Worm (Caenorhabditis elegans) whole organism, L4 larva: Measurements from ENCODE around the gene F02D10.6.

Source experiments
- F10B5.3 ChIP-seq: sonication (generic microtip); optimal IDR thresholded peaks from 2 replicates; lab custom pipeline; 2016; ENCODE audit warnings: mild to moderate bottlenecking, missing genetic modification characterization, missing compliant biosample characterization
- T26A8.4 ChIP-seq: fragments of 200-800 bp; sonication (Bioruptor generic); IDR thresholded peaks from 2 replicates; pipeline ENCODE4 v1.3.6; 2022; ENCODE audit warnings: missing genetic modification characterization, missing compliant biosample characterization
- aha-1 ChIP-seq: fragments of 150-350 bp; peaks from one replicate; lab custom pipeline; 2014; ENCODE audit warnings: missing biosample characterization, missing genetic modification characterization
- ama-1 ChIP-seq: fragments of 150-350 bp; optimal IDR thresholded peaks from 2 replicates; lab custom pipeline; 2014; ENCODE audit warnings: inconsistent platforms, mixed read lengths
- dmd-6 ChIP-seq: fragments of 200-800 bp; sonication (Bioruptor generic); IDR thresholded peaks from 2 replicates; pipeline ENCODE4 v1.3.6; 2022; ENCODE audit warnings: missing genetic modification reagents, missing genetic modification characterization, missing compliant biosample characterization
- hlh-11 ChIP-seq: fragments of 200-800 bp; sonication (Bioruptor generic); optimal IDR thresholded peaks from 2 replicates; lab custom pipeline; 2018; ENCODE audit warnings: mild to moderate bottlenecking, missing genetic modification characterization, missing compliant biosample characterization
- hmg-1.1 ChIP-seq: fragments of 200-800 bp; sonication (Bioruptor generic); IDR thresholded peaks from 2 replicates; pipeline ENCODE4 v1.3.6; 2022; ENCODE audit warnings: missing genetic modification reagents, missing genetic modification characterization, missing compliant biosample characterization
- lin-13 ChIP-seq: fragments of 150-350 bp; optimal IDR thresholded peaks from 2 replicates; lab custom pipeline; 2014; ENCODE audit warnings: missing biosample characterization, missing genetic modification reagents, missing genetic modification characterization
- nhr-28 ChIP-seq: fragments of 150-350 bp; optimal IDR thresholded peaks from 2 replicates; lab custom pipeline; 2014; ENCODE audit warnings: missing biosample characterization, missing genetic modification characterization
- nhr-77 ChIP-seq: fragments of 150-350 bp; optimal IDR thresholded peaks from 2 replicates; lab custom pipeline; 2014; ENCODE audit warnings: missing biosample characterization, missing genetic modification characterization
- spr-3 ChIP-seq: fragments of 200-800 bp; sonication (Bioruptor generic); optimal IDR thresholded peaks from 2 replicates; lab custom pipeline; 2018; ENCODE audit warnings: mild to moderate bottlenecking, missing genetic modification characterization, missing compliant biosample characterization
- zag-1 ChIP-seq: fragments of 150-350 bp; optimal IDR thresholded peaks from 2 replicates; lab custom pipeline; 2014; ENCODE audit warnings: missing biosample characterization, missing genetic modification characterization

The F02D10.6 gene

DNA sequence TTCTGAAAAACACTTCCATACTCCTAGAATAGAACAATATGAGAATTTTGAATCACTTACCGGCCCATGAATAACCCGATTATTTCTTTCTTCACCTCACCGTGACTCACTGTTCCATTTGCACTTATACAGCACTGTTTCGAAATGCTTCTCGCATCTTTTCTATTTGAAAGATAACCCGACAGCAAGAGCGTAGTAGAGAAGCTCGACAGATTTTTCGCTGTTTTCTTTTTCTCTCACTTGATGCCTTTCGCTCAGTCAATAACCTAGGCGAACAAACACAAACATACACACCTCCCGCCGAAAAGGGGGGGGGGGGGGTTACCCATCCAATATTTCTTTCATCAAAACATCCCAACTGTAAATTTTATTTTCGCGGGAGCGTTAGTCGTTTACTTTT, 50.2 kb downstream of the F02D10.6 start (continued):
- TF ChIP-seq zag-1 (tag; lab: Kevin White, UChicago) (no peak), dmd-6 (GFP tag; lab: Robert Waterston, UW) (peak; percentile 55; the same call in 1 of the 2 replicates), F10B5.3 (tag; lab: Kevin White, UChicago) (no peak), aha-1 (tag; lab: Kevin White, UChicago) (no peak), nhr-28 (tag; lab: Kevin White, UChicago) (peak; percentile 41), hmg-1.1 (GFP tag; lab: Robert Waterston, UW) (0 out of 2 replicates have a peak, but pooled peaks have one; percentile 25), ama-1 (no peak), hlh-11 (peak; percentile 52), T26A8.4 (no peak), spr-3 (no peak), nhr-77 (tag; lab: Kevin White, UChicago) (peak; percentile 44), lin-13 (GFP tag; lab: Kevin White, UChicago) (no peak)
